Worm (Caenorhabditis elegans): ENCODE measurements around the gene ttm-2.

- TF ChIP-seq him-1 (tag; optimal IDR thresholded peaks at IDR 0.05): no peak
- no peak for TF ChIP-seq dao-5 (tag; optimal IDR thresholded peaks at IDR 0.05)
These were observed 40.5 kb upstream of the ttm-2 start for ce11 chrII:4806726-4807125.
